Worm (Caenorhabditis elegans) whole organism, late embryonic: ENCODE data around the gene skr-7.

ENCODE experiments used
- C08G9.2 ChIP-seq: sonication (generic microtip); optimal IDR thresholded peaks from 2 replicates; lab custom pipeline; 2016; ENCODE audit warnings: mild to moderate bottlenecking, missing genetic modification characterization, moderate library complexity, missing compliant biosample characterization
- C38D4.7 ChIP-seq: fragments of 200-800 bp; sonication (Bioruptor generic); optimal IDR thresholded peaks from 2 replicates; lab custom pipeline; 2018; ENCODE audit warnings: mild to moderate bottlenecking, missing genetic modification characterization, moderate library complexity, missing compliant biosample characterization
- Y22D7AL.16 ChIP-seq: sonication (generic microtip); optimal IDR thresholded peaks from 2 replicates; lab custom pipeline; 2016; ENCODE audit warnings: missing genetic modification characterization, missing compliant biosample characterization
- ahr-1 ChIP-seq: sonication (generic microtip); optimal IDR thresholded peaks from 2 replicates; lab custom pipeline; 2016; ENCODE audit warnings: missing genetic modification characterization, missing compliant biosample characterization
- ama-1 ChIP-seq: fragments of 150-350 bp; optimal IDR thresholded peaks from 2 replicates; lab custom pipeline; 2014
- ceh-18 ChIP-seq: sonication (generic microtip); optimal IDR thresholded peaks from 2 replicates; lab custom pipeline; 2016; ENCODE audit warnings: missing genetic modification characterization, missing compliant biosample characterization
- ceh-19 ChIP-seq: fragments of 200-800 bp; sonication (Bioruptor generic); optimal IDR thresholded peaks from 2 replicates; lab custom pipeline; 2018; ENCODE audit warnings: mild to moderate bottlenecking, missing genetic modification characterization, missing compliant biosample characterization
- ceh-2 ChIP-seq: sonication (generic microtip); optimal IDR thresholded peaks from 2 replicates; lab custom pipeline; 2016; ENCODE audit warnings: missing genotype, missing genetic modification characterization, missing compliant biosample characterization
- ceh-24 ChIP-seq: sonication (generic microtip); optimal IDR thresholded peaks from 2 replicates; lab custom pipeline; 2016; ENCODE audit warnings: mild to moderate bottlenecking, missing genetic modification characterization, missing compliant biosample characterization
- ceh-31 ChIP-seq: sonication (generic microtip); optimal IDR thresholded peaks from 2 replicates; lab custom pipeline; 2016; ENCODE audit warnings: missing genetic modification characterization, missing compliant biosample characterization
- ceh-45 ChIP-seq: fragments of 200-800 bp; sonication (Bioruptor generic); IDR thresholded peaks from 2 replicates; pipeline ENCODE4 v1.3.6; 2022; ENCODE audit warnings: missing genetic modification reagents, missing genetic modification characterization, missing compliant biosample characterization
- ceh-6 ChIP-seq: fragments of 200-800 bp; sonication (Bioruptor generic); optimal IDR thresholded peaks from 2 replicates; lab custom pipeline; 2018; ENCODE audit warnings: mild to moderate bottlenecking, missing genetic modification characterization, missing compliant biosample characterization
- ceh-9 ChIP-seq: sonication (generic microtip); optimal IDR thresholded peaks from 2 replicates; lab custom pipeline; 2016; ENCODE audit warnings: mild to moderate bottlenecking, missing genetic modification characterization, inconsistent platforms, missing compliant biosample characterization
- che-1 ChIP-seq: sonication (generic microtip); optimal IDR thresholded peaks from 2 replicates; lab custom pipeline; 2016; ENCODE audit warnings: mild to moderate bottlenecking, missing genetic modification characterization, missing compliant biosample characterization
- dmd-4 ChIP-seq: sonication (generic microtip); optimal IDR thresholded peaks from 2 replicates; lab custom pipeline; 2016; ENCODE audit warnings: borderline replicate concordance, missing genetic modification characterization, missing compliant biosample characterization
- elt-4 ChIP-seq: sonication (generic microtip); optimal IDR thresholded peaks from 2 replicates; lab custom pipeline; 2016; ENCODE audit warnings: missing genetic modification characterization, missing compliant biosample characterization
- ets-4 ChIP-seq: sonication (generic microtip); optimal IDR thresholded peaks from 2 replicates; lab custom pipeline; 2016; ENCODE audit warnings: missing genetic modification characterization, missing compliant biosample characterization
- eyg-1 ChIP-seq: sonication (generic microtip); optimal IDR thresholded peaks from 2 replicates; lab custom pipeline; 2016; ENCODE audit warnings: missing genotype, missing genetic modification characterization, missing compliant biosample characterization
- fax-1 ChIP-seq: sonication (generic microtip); optimal IDR thresholded peaks from 2 replicates; lab custom pipeline; 2016; ENCODE audit warnings: missing genotype, missing genetic modification characterization, missing compliant biosample characterization
- fkh-6 ChIP-seq: sonication (generic microtip); optimal IDR thresholded peaks from 2 replicates; lab custom pipeline; 2016; ENCODE audit warnings: missing genetic modification characterization, missing compliant biosample characterization
- gmeb-2 ChIP-seq: sonication (generic microtip); optimal IDR thresholded peaks from 2 replicates; lab custom pipeline; 2016; ENCODE audit warnings: missing genetic modification characterization, inconsistent platforms, missing compliant biosample characterization
- hlh-13 ChIP-seq: fragments of 200-800 bp; sonication (Bioruptor generic); optimal IDR thresholded peaks from 2 replicates; lab custom pipeline; 2018; ENCODE audit warnings: mild to moderate bottlenecking, missing genetic modification characterization, missing compliant biosample characterization
- hlh-15 ChIP-seq: sonication (generic microtip); optimal IDR thresholded peaks from 2 replicates; lab custom pipeline; 2016; ENCODE audit warnings: missing genetic modification characterization, missing compliant biosample characterization
- hlh-30 ChIP-seq: sonication (generic microtip); optimal IDR thresholded peaks from 2 replicates; lab custom pipeline; 2017; ENCODE audit warnings: antibody characterized with exemption, missing genetic modification characterization, missing compliant biosample characterization; ENCODE audit not compliant: insufficient read depth
- hlh-8 ChIP-seq: sonication (generic microtip); optimal IDR thresholded peaks from 2 replicates; lab custom pipeline; 2016; ENCODE audit warnings: missing genotype, missing genetic modification characterization, missing compliant biosample characterization
- nfya-1 ChIP-seq: sonication (generic microtip); optimal IDR thresholded peaks from 2 replicates; lab custom pipeline; 2017; ENCODE audit warnings: missing genetic modification characterization, mild to moderate bottlenecking, missing compliant biosample characterization, antibody characterized with exemption, moderate library complexity
- nhr-232 ChIP-seq: sonication (generic microtip); optimal IDR thresholded peaks from 2 replicates; lab custom pipeline; 2016; ENCODE audit warnings: missing genetic modification characterization, missing compliant biosample characterization
- npax-4 ChIP-seq: sonication (generic microtip); optimal IDR thresholded peaks from 2 replicates; lab custom pipeline; 2016; ENCODE audit warnings: missing genetic modification characterization, missing compliant biosample characterization
- odd-2 ChIP-seq: sonication (generic microtip); optimal IDR thresholded peaks from 2 replicates; lab custom pipeline; 2017; ENCODE audit warnings: antibody characterized with exemption, mild to moderate bottlenecking, missing genetic modification characterization, missing compliant biosample characterization
- pha-2 ChIP-seq: sonication (generic microtip); optimal IDR thresholded peaks from 2 replicates; lab custom pipeline; 2017; ENCODE audit warnings: mild to moderate bottlenecking, missing genetic modification characterization, missing compliant biosample characterization
- pqm-1 ChIP-seq: sonication (generic microtip); optimal IDR thresholded peaks from 2 replicates; lab custom pipeline; 2016; ENCODE audit warnings: missing genetic modification characterization, missing compliant biosample characterization
- pros-1 ChIP-seq: fragments of 150-350 bp; optimal IDR thresholded peaks from 2 replicates; lab custom pipeline; 2014; ENCODE audit warnings: missing biosample characterization, missing genetic modification reagents, missing genetic modification characterization
- ref-2 ChIP-seq: sonication (generic microtip); optimal IDR thresholded peaks from 2 replicates; lab custom pipeline; 2016; ENCODE audit warnings: missing genetic modification characterization, missing compliant biosample characterization
- rnt-1 ChIP-seq: sonication (generic microtip); optimal IDR thresholded peaks from 2 replicates; lab custom pipeline; 2016; ENCODE audit warnings: missing genetic modification characterization, missing compliant biosample characterization
- sdc-2 ChIP-seq: sonication (generic microtip); optimal IDR thresholded peaks from 2 replicates; lab custom pipeline; 2016; ENCODE audit warnings: missing genotype, missing genetic modification characterization, missing compliant biosample characterization
- syd-9 ChIP-seq: sonication (generic microtip); optimal IDR thresholded peaks from 2 replicates; lab custom pipeline; 2016; ENCODE audit warnings: mild to moderate bottlenecking, missing genetic modification characterization, moderate library complexity, missing compliant biosample characterization
- tbx-2 ChIP-seq: sonication (generic microtip); optimal IDR thresholded peaks from 2 replicates; lab custom pipeline; 2016; ENCODE audit warnings: missing genetic modification characterization, missing compliant biosample characterization
- tbx-7 ChIP-seq: sonication (generic microtip); optimal IDR thresholded peaks from 2 replicates; lab custom pipeline; 2016; ENCODE audit warnings: missing genotype, missing genetic modification characterization, missing compliant biosample characterization
- unc-55 ChIP-seq: sonication (generic microtip); optimal IDR thresholded peaks from 2 replicates; lab custom pipeline; 2017; ENCODE audit warnings: missing biosample characterization, missing genetic modification reagents, missing genetic modification characterization
- zip-5 ChIP-seq: sonication (generic microtip); optimal IDR thresholded peaks from 2 replicates; lab custom pipeline; 2016; ENCODE audit warnings: missing genetic modification characterization, missing compliant biosample characterization

The skr-7 gene

ce11 chrV:4416710-4417109 is 5.5 kb upstream of the skr-7 start, which contains the start of gene Y47D7A.18:
Gene Y47D7A.18, minus strand, starts transcription at chrV:4416810.
- no peak for TF ChIP-seq gmeb-2 (tag; lab: Kevin White, UChicago)
- no peak for TF ChIP-seq zip-5 (tag; lab: Kevin White, UChicago)
- no peak for TF ChIP-seq rnt-1 (tag; lab: Kevin White, UChicago)
- TF ChIP-seq syd-9 (tag; lab: Kevin White, UChicago) = no peak
- no peak for TF ChIP-seq odd-2 (tag; lab: Kevin White, UChicago)
- no peak for TF ChIP-seq fkh-6 (tag; lab: Kevin White, UChicago)
- TF ChIP-seq pros-1 = no peak
- TF ChIP-seq ets-4 = no peak
- TF ChIP-seq che-1 (tag; lab: Kevin White, UChicago) = no peak
- no peak for TF ChIP-seq ama-1 (lab: Kevin White, UChicago)
- TF ChIP-seq eyg-1 (tag; lab: Kevin White, UChicago) = no peak
- TF ChIP-seq C38D4.7 (GFP tag; lab: Kevin White, UChicago) = no peak
- no peak for TF ChIP-seq ceh-9 (tag; lab: Kevin White, UChicago)
- TF ChIP-seq sdc-2 = no peak
- TF ChIP-seq npax-4 (tag; lab: Kevin White, UChicago) = no peak
- TF ChIP-seq elt-4 (tag; lab: Kevin White, UChicago) = no peak
- no peak for TF ChIP-seq pha-2
- no peak for TF ChIP-seq tbx-7 (tag; lab: Kevin White, UChicago)

ce11 chrV:4418116-4418515 is 4.1 kb upstream of the skr-7 start, which contains the start of gene Y47D7A.6:
Gene Y47D7A.6, minus strand, starts transcription at chrV:4418216.
- TF ChIP-seq hlh-8 (tag; lab: Kevin White, UChicago) (no peak), hlh-13 (GFP tag; lab: Kevin White, UChicago) (no peak), hlh-30 (tag; lab: Kevin White, UChicago) (no peak)
- TF ChIP-seq, all 69 proteins: peak for 0

- TF ChIP-seq hlh-15 (tag; lab: Kevin White, UChicago) = no peak
- TF ChIP-seq ref-2 (tag; lab: Kevin White, UChicago) = no peak
- no peak for TF ChIP-seq gmeb-2 (tag; lab: Kevin White, UChicago)
- TF ChIP-seq ceh-24 = no peak
- no peak for TF ChIP-seq Y22D7AL.16 (tag; lab: Kevin White, UChicago)
- TF ChIP-seq zip-5 (tag; lab: Kevin White, UChicago) = no peak
- no peak for TF ChIP-seq unc-55 (GFP tag; lab: Kevin White, UChicago)
- no peak for TF ChIP-seq C08G9.2 (tag; lab: Kevin White, UChicago)
- TF ChIP-seq pros-1 = no peak
- no peak for TF ChIP-seq nhr-232 (tag; lab: Kevin White, UChicago)
- no peak for TF ChIP-seq ceh-2 (tag; lab: Kevin White, UChicago)
- no peak for TF ChIP-seq ceh-6 (GFP tag; lab: Kevin White, UChicago)
- TF ChIP-seq fax-1 = no peak
- TF ChIP-seq hlh-13 (GFP tag; lab: Kevin White, UChicago) = no peak
- no peak for TF ChIP-seq nfya-1 (tag; lab: Kevin White, UChicago)
- TF ChIP-seq npax-4 (tag; lab: Kevin White, UChicago) = no peak
- TF ChIP-seq eyg-1 (tag; lab: Kevin White, UChicago) = no peak
- no peak for TF ChIP-seq tbx-7 (tag; lab: Kevin White, UChicago)
- TF ChIP-seq sdc-2 = no peak
Measured at ce11 chrV:4419767-4420322, 2.4 kb upstream of the skr-7 start, which contains the start of the genes Y47D7A.7 and Y47D7A.2. Gene Y47D7A.7, minus strand, starts transcription at chrV:4419867. Gene Y47D7A.2, plus strand, starts transcription at chrV:4420272.

- TF ChIP-seq che-1 (tag; lab: Kevin White, UChicago) = no peak
- no peak for TF ChIP-seq ceh-24
- no peak for TF ChIP-seq ceh-18 (tag; lab: Kevin White, UChicago)
- no peak for TF ChIP-seq tbx-2 (tag; lab: Kevin White, UChicago)
- no peak for TF ChIP-seq Y22D7AL.16 (tag; lab: Kevin White, UChicago)
- TF ChIP-seq hlh-30 (tag; lab: Kevin White, UChicago) = no peak
- no peak for TF ChIP-seq ceh-31
- no peak for TF ChIP-seq ceh-45 (GFP tag; lab: Robert Waterston, UW)
- TF ChIP-seq dmd-4 = no peak
- no peak for TF ChIP-seq pqm-1
- TF ChIP-seq ahr-1 (tag; lab: Kevin White, UChicago) = no peak
- TF ChIP-seq odd-2 (tag; lab: Kevin White, UChicago) = no peak
- TF ChIP-seq ceh-19 (GFP tag; lab: Kevin White, UChicago) = no peak
- no peak for TF ChIP-seq nhr-232 (tag; lab: Kevin White, UChicago)
Measured at ce11 chrV:4421475-4421874, 752 bp upstream of the skr-7 start, which contains the start of gene skr-14. Gene skr-14, minus strand, starts transcription at chrV:4421575.
